Comparison of ENCODE assay signal across 1 fruit fly cellular context in the genomic region with DNA sequence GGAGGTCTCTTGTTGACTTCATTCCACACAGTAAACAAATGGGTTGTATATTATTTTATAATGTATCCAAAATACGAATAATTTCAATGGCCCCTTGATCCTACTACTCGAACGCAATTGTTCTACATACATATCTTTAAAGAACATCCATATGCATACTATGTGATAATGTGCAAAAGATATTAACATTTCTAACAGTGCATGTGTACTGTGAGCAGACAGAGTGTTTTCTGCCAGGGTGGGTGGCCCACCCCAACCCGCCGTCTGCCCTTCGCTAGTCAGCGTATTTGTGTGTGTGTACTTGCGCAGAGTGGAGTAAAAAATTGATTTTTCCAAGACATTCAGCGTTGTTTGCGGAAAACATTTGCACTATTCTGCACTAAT.
A peak's percentile ranks its signal among the peaks of the same experiment; 100 is the strongest.
TF ChIP-seq lines count a peak whose summit lies in the region.

No protein-coding gene starts in this region.

TF ChIP-seq in whole organism, embryonic, 481 proteins besides CTCF, POLR2A, EP300 and RAD21 (continued from another document):
- TF ChIP-seq otp (GFP tag; IDR thresholded peaks at IDR 0.05; lab: Robert Waterston, UW) (peak; percentile 64; the same call in 1 of the 3 replicates), pb (GFP tag; optimal IDR thresholded peaks at IDR 0.05; lab: Kevin White, UChicago) (no peak), pzg (GFP tag; optimal IDR thresholded peaks at IDR 0.05; lab: Kevin White, UChicago) (no peak), Ssrp (tag; optimal IDR thresholded peaks at IDR 0.05; lab: Kevin White, UChicago) (peak; percentile 47), so (GFP tag; IDR thresholded peaks at IDR 0.05; lab: Robert Waterston, UW) (peak; percentile 8; the same call in 1 of the 3 replicates), CG10654 (GFP tag; optimal IDR thresholded peaks at IDR 0.05; lab: Kevin White, UChicago) (peak; percentile 50), dmrt11E (tag; optimal IDR thresholded peaks at IDR 0.05; lab: Kevin White, UChicago) (no peak), cg (GFP tag; optimal IDR thresholded peaks at IDR 0.05; lab: Kevin White, UChicago) (peak; percentile 6), CG7928 (GFP tag; optimal IDR thresholded peaks at IDR 0.05; lab: Kevin White, UChicago) (no peak), CG5245 (GFP tag; optimal IDR thresholded peaks at IDR 0.05; lab: Kevin White, UChicago) (peak; percentile 62), CG2202 (tag; optimal IDR thresholded peaks at IDR 0.05; lab: Kevin White, UChicago) (no peak), CG34422 (GFP tag; IDR thresholded peaks at IDR 0.05; lab: Robert Waterston, UW) (peak; percentile 6; the same call in 1 of the 3 replicates), BEAF-32 (GFP tag; optimal IDR thresholded peaks at IDR 0.05; lab: Kevin White, UChicago) (no peak), peb (GFP tag; IDR thresholded peaks at IDR 0.05; lab: Robert Waterston, UW) (peak; percentile 38; the same call in 1 of the 2 replicates), Lhr (GFP tag; optimal IDR thresholded peaks at IDR 0.05; lab: Kevin White, UChicago) (no peak), CG31224 (GFP tag; IDR thresholded peaks at IDR 0.05; lab: Robert Waterston, UW) (peak; percentile 61), Optix (GFP tag; IDR thresholded peaks at IDR 0.05; lab: Robert Waterston, UW) (peak; percentile 13; the same call in 1 of the 3 replicates), gro (GFP tag; optimal IDR thresholded peaks at IDR 0.05; lab: Kevin White, UChicago) (no peak), CG3838 (GFP tag; optimal IDR thresholded peaks at IDR 0.05; lab: Kevin White, UChicago) (no peak), CG34224 (GFP tag; IDR thresholded peaks at IDR 0.05; lab: Robert Waterston, UW; ENCODE audit: partially characterized antibody) (no peak), ham (GFP tag; IDR thresholded peaks at IDR 0.05; lab: Robert Waterston, UW) (peak; percentile 46; the same call in 1 of the 2 replicates), crc (GFP tag; optimal IDR thresholded peaks at IDR 0.05; lab: Kevin White, UChicago) (no peak), CG1603 (tag; optimal IDR thresholded peaks at IDR 0.05; lab: Kevin White, UChicago) (peak; percentile 90), ci (GFP tag; IDR thresholded peaks at IDR 0.05; lab: Robert Waterston, UW) (peak; percentile 86), tap (tag; optimal IDR thresholded peaks at IDR 0.05; lab: Kevin White, UChicago) (peak; percentile 57), CG10959 (GFP tag; IDR thresholded peaks at IDR 0.05; lab: Robert Waterston, UW) (peak; percentile 43; the same call in 1 of the 2 replicates), Mes4 (GFP tag; optimal IDR thresholded peaks at IDR 0.05; lab: Kevin White, UChicago) (no peak), CG10431 (GFP tag; optimal IDR thresholded peaks at IDR 0.05; lab: Kevin White, UChicago) (no peak), seq (GFP tag; IDR thresholded peaks at IDR 0.05; lab: Robert Waterston, UW) (peak; percentile 57), onecut (GFP tag; IDR thresholded peaks at IDR 0.05; lab: Robert Waterston, UW) (peak; percentile 97), CG33213 (GFP tag; optimal IDR thresholded peaks at IDR 0.05; lab: Kevin White, UChicago) (no peak), CG15269 (tag; optimal IDR thresholded peaks at IDR 0.05; lab: Kevin White, UChicago) (peak; percentile 20), CG3065 (GFP tag; optimal IDR thresholded peaks at IDR 0.05; lab: Kevin White, UChicago) (no peak), wek (GFP tag; optimal IDR thresholded peaks at IDR 0.05; lab: Kevin White, UChicago) (no peak), CG12299 (tag; optimal IDR thresholded peaks at IDR 0.05; lab: Kevin White, UChicago) (peak; percentile 32), CG16813 (GFP tag; IDR thresholded peaks at IDR 0.05; lab: Robert Waterston, UW; ENCODE audit: partially characterized antibody) (no peak), nerfin-1 (tag; optimal IDR thresholded peaks at IDR 0.05; lab: Kevin White, UChicago) (no peak), CG1647 (GFP tag; optimal IDR thresholded peaks at IDR 0.05; lab: Kevin White, UChicago) (peak; percentile 7), CG11560 (tag; IDR thresholded peaks at IDR 0.05; lab: Robert Waterston, UW) (no peak), Elba2 (GFP tag; optimal IDR thresholded peaks at IDR 0.05; lab: Kevin White, UChicago) (no peak), CG11696 (GFP tag; IDR thresholded peaks at IDR 0.05; lab: Robert Waterston, UW) (0 out of 2 replicates have a peak, but pooled peaks have one; percentile 39), ro (GFP tag; IDR thresholded peaks at IDR 0.05; lab: Robert Waterston, UW) (peak; percentile 28; the same call in 1 of the 2 replicates), unc-4 (GFP tag; IDR thresholded peaks at IDR 0.05; lab: Robert Waterston, UW; ENCODE audit: partially characterized antibody) (no peak), CG2889 (GFP tag; IDR thresholded peaks at IDR 0.05; lab: Robert Waterston, UW) (peak; percentile 31; the same call in 1 of the 3 replicates), CG4617 (GFP tag; optimal IDR thresholded peaks at IDR 0.05; lab: Kevin White, UChicago; ENCODE audit: borderline replicate concordance) (no peak), CG1024 (GFP tag; IDR thresholded peaks at IDR 0.05; lab: Robert Waterston, UW) (peak; percentile 56; the same call in 1 of the 2 replicates), chinmo (GFP tag; IDR thresholded peaks at IDR 0.05; lab: Robert Waterston, UW; ENCODE audit: partially characterized antibody) (no peak), pnt (GFP tag; optimal IDR thresholded peaks at IDR 0.05; lab: Kevin White, UChicago) (peak; percentile 20), lmd (GFP tag; IDR thresholded peaks at IDR 0.05; lab: Robert Waterston, UW) (peak; percentile 75), ranshi (GFP tag; IDR thresholded peaks at IDR 0.05; lab: Robert Waterston, UW) (peak; percentile 83), CG11398 (GFP tag; optimal IDR thresholded peaks at IDR 0.05; lab: Kevin White, UChicago) (no peak), Stat92E (GFP tag; optimal IDR thresholded peaks at IDR 0.05; lab: Kevin White, UChicago) (no peak), dysf (GFP tag; IDR thresholded peaks at IDR 0.05; lab: Robert Waterston, UW) (peak; percentile 78), CG15696 (tag; optimal IDR thresholded peaks at IDR 0.05; lab: Kevin White, UChicago) (no peak), CG12236 (GFP tag; optimal IDR thresholded peaks at IDR 0.05; lab: Kevin White, UChicago) (no peak), fd102C (GFP tag; optimal IDR thresholded peaks at IDR 0.05; lab: Kevin White, UChicago) (no peak), usp (GFP tag; optimal IDR thresholded peaks at IDR 0.05; lab: Kevin White, UChicago) (no peak), D19A (tag; optimal IDR thresholded peaks at IDR 0.05; lab: Kevin White, UChicago) (no peak), CG31441 (GFP tag; IDR thresholded peaks at IDR 0.05; lab: Robert Waterston, UW) (peak; percentile 38; the same call in 1 of the 2 replicates), ind (GFP tag; optimal IDR thresholded peaks at IDR 0.05; lab: Kevin White, UChicago) (peak; percentile 68), Poxn (GFP tag; IDR thresholded peaks at IDR 0.05; lab: Robert Waterston, UW) (peak; percentile 37; the same call in 1 of the 2 replicates), prd (optimal IDR thresholded peaks at IDR 0.05; lab: Kevin White, UChicago) (no peak), prd (GFP tag; IDR thresholded peaks at IDR 0.05; lab: Robert Waterston, UW) (peak; percentile 66), CG3281 (GFP tag; optimal IDR thresholded peaks at IDR 0.05; lab: Kevin White, UChicago) (no peak), ash1 (GFP tag; optimal IDR thresholded peaks at IDR 0.05; lab: Kevin White, UChicago) (no peak), CG13424 (tag; optimal IDR thresholded peaks at IDR 0.05; lab: Kevin White, UChicago) (peak; percentile 21), CG14014 (GFP tag; IDR thresholded peaks at IDR 0.05; lab: Robert Waterston, UW) (peak; percentile 71), grau (tag; optimal IDR thresholded peaks at IDR 0.05; lab: Kevin White, UChicago) (peak; percentile 42), Hey (tag; optimal IDR thresholded peaks at IDR 0.05; lab: Kevin White, UChicago) (no peak), CG18011 (GFP tag; optimal IDR thresholded peaks at IDR 0.05; lab: Kevin White, UChicago) (no peak), wor (GFP tag; IDR thresholded peaks at IDR 0.05; lab: Robert Waterston, UW) (peak; percentile 49; the same call in 1 of the 2 replicates), da (GFP tag; optimal IDR thresholded peaks at IDR 0.05; lab: Kevin White, UChicago) (no peak), CG7357 (GFP tag; IDR thresholded peaks at IDR 0.05; lab: Robert Waterston, UW) (peak; percentile 49; the same call in 2 of the 3 replicates), CG7556 (GFP tag; optimal IDR thresholded peaks at IDR 0.05; lab: Kevin White, UChicago) (peak; percentile 46), Abd-B (GFP tag; optimal IDR thresholded peaks at IDR 0.05; lab: Kevin White, UChicago) (peak; percentile 14), slou (GFP tag; optimal IDR thresholded peaks at IDR 0.05; lab: Kevin White, UChicago) (peak; percentile 31), Jarid2 (GFP tag; optimal IDR thresholded peaks at IDR 0.05; lab: Kevin White, UChicago) (no peak), CG17361 (GFP tag; IDR thresholded peaks at IDR 0.05; lab: Robert Waterston, UW) (peak; percentile 34; the same call in 1 of the 3 replicates), Vsx1 (GFP tag; optimal IDR thresholded peaks at IDR 0.05; lab: Kevin White, UChicago) (no peak), CG18599 (GFP tag; optimal IDR thresholded peaks at IDR 0.05; lab: Kevin White, UChicago) (peak; percentile 66), cas (GFP tag; IDR thresholded peaks at IDR 0.05; lab: Robert Waterston, UW) (no peak), CG8924 (tag; optimal IDR thresholded peaks at IDR 0.05; lab: Kevin White, UChicago) (no peak), ap (GFP tag; IDR thresholded peaks at IDR 0.05; lab: Robert Waterston, UW) (peak; percentile 76), schlank (tag; optimal IDR thresholded peaks at IDR 0.05; lab: Kevin White, UChicago) (no peak), CG14441 (GFP tag; IDR thresholded peaks at IDR 0.05; lab: Robert Waterston, UW) (peak; percentile 66), Fer1 (GFP tag; optimal IDR thresholded peaks at IDR 0.05; lab: Kevin White, UChicago) (peak; percentile 51), CG2199 (GFP tag; IDR thresholded peaks at IDR 0.05; lab: Robert Waterston, UW) (peak; percentile 76; the same call in 1 of the 3 replicates), her (GFP tag; optimal IDR thresholded peaks at IDR 0.05; lab: Kevin White, UChicago) (no peak), pum (GFP tag; optimal IDR thresholded peaks at IDR 0.05; lab: Kevin White, UChicago) (no peak), CG12769 (tag; optimal IDR thresholded peaks at IDR 0.05; lab: Kevin White, UChicago) (peak; percentile 89), mld (GFP tag; IDR thresholded peaks at IDR 0.05; lab: Robert Waterston, UW; ENCODE audit: partially characterized antibody) (no peak), vvl (GFP tag; IDR thresholded peaks at IDR 0.05; lab: Robert Waterston, UW) (peak; percentile 82), E2f1 (GFP tag; IDR thresholded peaks at IDR 0.05; lab: Robert Waterston, UW) (peak; percentile 81), sim (GFP tag; IDR thresholded peaks at IDR 0.05; lab: Robert Waterston, UW) (no peak), nom (GFP tag; optimal IDR thresholded peaks at IDR 0.05; lab: Kevin White, UChicago) (peak; percentile 45), CG7745 (tag; optimal IDR thresholded peaks at IDR 0.05; lab: Kevin White, UChicago) (no peak), CG8290 (GFP tag; optimal IDR thresholded peaks at IDR 0.05; lab: Kevin White, UChicago) (no peak), CG8290 (tag; optimal IDR thresholded peaks at IDR 0.05; lab: Kevin White, UChicago) (peak in 1 of 2 experiments; percentile 95), CG3163 (GFP tag; optimal IDR thresholded peaks at IDR 0.05; lab: Kevin White, UChicago) (no peak), dati (GFP tag; IDR thresholded peaks at IDR 0.05; lab: Robert Waterston, UW) (peak; percentile 58; the same call in 1 of the 2 replicates), Rfx (GFP tag; IDR thresholded peaks at IDR 0.05; lab: Robert Waterston, UW) (peak; percentile 80), danr (GFP tag; IDR thresholded peaks at IDR 0.05; lab: Robert Waterston, UW) (peak; percentile 47; the same call in 1 of the 2 replicates), wdn (GFP tag; IDR thresholded peaks at IDR 0.05; lab: Robert Waterston, UW) (no peak), gcm2 (GFP tag; optimal IDR thresholded peaks at IDR 0.05; lab: Kevin White, UChicago) (no peak), CG12659 (GFP tag; optimal IDR thresholded peaks at IDR 0.05; lab: Kevin White, UChicago) (no peak), Sox100B (GFP tag; optimal IDR thresholded peaks at IDR 0.05; lab: Kevin White, UChicago) (no peak), CG8478 (optimal IDR thresholded peaks at IDR 0.05; lab: Kevin White, UChicago) (no peak), Atf-2 (GFP tag; optimal IDR thresholded peaks at IDR 0.05; lab: Kevin White, UChicago) (no peak), run (tag; optimal IDR thresholded peaks at IDR 0.05; lab: Kevin White, UChicago) (no peak), bigmax (GFP tag; optimal IDR thresholded peaks at IDR 0.05; lab: Kevin White, UChicago) (no peak), CrebB (tag; optimal IDR thresholded peaks at IDR 0.05; lab: Kevin White, UChicago) (no peak), ase (GFP tag; IDR thresholded peaks at IDR 0.05; lab: Robert Waterston, UW) (peak; percentile 78), nau (GFP tag; optimal IDR thresholded peaks at IDR 0.05; lab: Kevin White, UChicago) (no peak), chm (GFP tag; IDR thresholded peaks at IDR 0.05; lab: Robert Waterston, UW) (no peak; the same call in 1 of the 2 replicates), PHDP (tag; optimal IDR thresholded peaks at IDR 0.05; lab: Kevin White, UChicago) (peak; percentile 69), org-1 (GFP tag; optimal IDR thresholded peaks at IDR 0.05; lab: Kevin White, UChicago) (no peak), jumu (GFP tag; optimal IDR thresholded peaks at IDR 0.05; lab: Kevin White, UChicago) (no peak), Pdp1 (GFP tag; optimal IDR thresholded peaks at IDR 0.05; lab: Kevin White, UChicago) (no peak)
